Worm (Caenorhabditis elegans) whole organism, mixed stage, embryonic: ENCODE data around the gene lurp-2.

Experiments used
- elt-1 ChIP-seq: sonication (generic microtip); optimal IDR thresholded peaks from 2 replicates; lab custom pipeline; 2017; ENCODE audit warnings: missing genetic modification characterization, mild to moderate bottlenecking, missing compliant biosample characterization, antibody characterized with exemption, moderate library complexity, borderline replicate concordance; ENCODE audit not compliant: insufficient read depth
- lin-13 ChIP-seq: fragments of 150-350 bp; optimal IDR thresholded peaks from 2 replicates; lab custom pipeline; 2014; ENCODE audit warnings: missing biosample characterization, missing genetic modification characterization
- lin-32 ChIP-seq: fragments of 200-800 bp; sonication (Bioruptor generic); optimal IDR thresholded peaks from 2 replicates; lab custom pipeline; 2018; ENCODE audit warnings: mild to moderate bottlenecking, missing genetic modification characterization, missing compliant biosample characterization
- mab-5 ChIP-seq: fragments of 150-350 bp; optimal IDR thresholded peaks from 2 replicates; lab custom pipeline; 2014; ENCODE audit warnings: missing biosample characterization, missing genetic modification characterization
- nhr-28 ChIP-seq: fragments of 150-350 bp; optimal IDR thresholded peaks from 2 replicates; lab custom pipeline; 2014; ENCODE audit warnings: missing biosample characterization, missing genetic modification characterization
- pha-4 ChIP-seq: fragments of 150-350 bp; optimal IDR thresholded peaks from 2 replicates; lab custom pipeline; 2018; ENCODE audit warnings: missing biosample characterization, missing genetic modification reagents, missing genetic modification characterization
- sem-2 ChIP-seq: fragments of 200-800 bp; sonication (Bioruptor generic); optimal IDR thresholded peaks from 2 replicates; lab custom pipeline; 2018; ENCODE audit warnings: mild to moderate bottlenecking, missing genetic modification characterization, missing compliant biosample characterization
- snpc-4 ChIP-seq: fragments of 150-350 bp; optimal IDR thresholded peaks from 2 replicates; lab custom pipeline; 2014; ENCODE audit warnings: missing biosample characterization, missing genetic modification characterization

DNA sequence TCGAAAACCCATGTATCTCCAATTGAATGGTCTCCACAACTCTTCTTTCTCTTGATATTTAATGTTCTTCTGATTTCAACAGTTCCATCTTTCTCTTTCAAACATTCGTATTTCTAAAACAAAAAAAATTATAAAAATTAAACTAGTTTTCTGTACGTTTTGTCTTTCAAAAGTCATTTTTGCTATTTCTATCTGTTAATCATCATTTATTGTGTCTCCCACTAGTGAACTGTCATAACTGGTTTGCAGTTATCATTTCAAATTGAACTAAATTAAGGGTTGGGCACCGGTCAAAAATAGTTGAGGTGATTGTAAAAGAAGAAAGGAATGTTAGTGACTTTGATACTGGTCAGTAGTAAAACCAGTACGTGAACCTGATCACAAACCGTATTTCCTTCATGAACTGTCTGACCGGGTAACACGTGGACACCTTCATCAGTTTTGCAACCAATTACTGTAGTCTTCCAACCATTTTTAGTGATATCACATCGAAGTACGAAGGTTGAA, 34.9 kb downstream of the lurp-2 start:
- TF ChIP-seq snpc-4 (tag; lab: Kevin White, UChicago): no peak
- no peak for TF ChIP-seq lin-32 (GFP tag; lab: Kevin White, UChicago)
- TF ChIP-seq nhr-28 (tag; lab: Kevin White, UChicago): no peak
- TF ChIP-seq pha-4: no peak
- TF ChIP-seq elt-1: no peak
- no peak for TF ChIP-seq sem-2 (GFP tag; lab: Kevin White, UChicago)
- no peak for TF ChIP-seq mab-5 (tag; lab: Kevin White, UChicago)
- no peak for TF ChIP-seq lin-13
